Fruit fly (Drosophila melanogaster): ENCODE results near the gene Obp28a.

- TF ChIP-seq Snoo (tag; optimal IDR thresholded peaks at IDR 0.05) (no peak), Pif1B (GFP tag; optimal IDR thresholded peaks at IDR 0.05) (no peak), fd96Ca (GFP tag; IDR thresholded peaks at IDR 0.05) (no peak), EcR (GFP tag; optimal IDR thresholded peaks at IDR 0.05) (no peak), CG14655 (GFP tag; optimal IDR thresholded peaks at IDR 0.05) (no peak), Pif1A (GFP tag; optimal IDR thresholded peaks at IDR 0.05) (no peak), Ets98B (GFP tag; IDR thresholded peaks at IDR 0.05) (no peak), CG15710 (tag; optimal IDR thresholded peaks at IDR 0.05) (no peak), CG32121 (GFP tag; IDR thresholded peaks at IDR 0.05) (no peak), CG10348 (GFP tag; IDR thresholded peaks at IDR 0.05) (no peak)
Observed at dm6 chr2L:7508867-7509266, 11.7 kb upstream of the Obp28a start.

Data from whole organism, pupa.